Worm (Caenorhabditis elegans) whole organism, mixed stage, embryonic: ENCODE results near the gene F32E10.9.

Experiments used
- ces-1 ChIP-seq: fragments of 150-350 bp; optimal IDR thresholded peaks from 2 replicates; lab custom pipeline; 2014; ENCODE audit warnings: missing biosample characterization, missing genetic modification reagents, missing genetic modification characterization
- elt-3 ChIP-seq: fragments of 150-350 bp; optimal IDR thresholded peaks from 2 replicates; lab custom pipeline; 2014; ENCODE audit warnings: missing biosample characterization, missing genetic modification characterization
- ham-2 ChIP-seq: fragments of 200-800 bp; sonication (Bioruptor generic); optimal IDR thresholded peaks from 2 replicates; lab custom pipeline; 2018; ENCODE audit warnings: mild to moderate bottlenecking, missing genetic modification characterization, missing compliant biosample characterization
- lin-13 ChIP-seq: fragments of 150-350 bp; optimal IDR thresholded peaks from 2 replicates; lab custom pipeline; 2014; ENCODE audit warnings: missing biosample characterization, missing genetic modification characterization
- lsy-2 ChIP-seq: fragments of 150-350 bp; optimal IDR thresholded peaks from 2 replicates; lab custom pipeline; 2014; ENCODE audit warnings: missing biosample characterization, missing genetic modification characterization
- nhr-12 ChIP-seq: fragments of 150-350 bp; optimal IDR thresholded peaks from 2 replicates; lab custom pipeline; 2014; ENCODE audit warnings: missing biosample characterization, missing genetic modification characterization
- nhr-2 ChIP-seq: fragments of 150-350 bp; optimal IDR thresholded peaks from 2 replicates; lab custom pipeline; 2014; ENCODE audit warnings: missing biosample characterization, missing genetic modification characterization
- nhr-237 ChIP-seq: fragments of 150-350 bp; optimal IDR thresholded peaks from 2 replicates; lab custom pipeline; 2014; ENCODE audit warnings: missing biosample characterization, missing genetic modification characterization
- nhr-28 ChIP-seq: fragments of 150-350 bp; optimal IDR thresholded peaks from 2 replicates; lab custom pipeline; 2014; ENCODE audit warnings: missing biosample characterization, missing genetic modification characterization
- pha-4 ChIP-seq: fragments of 150-350 bp; optimal IDR thresholded peaks from 2 replicates; lab custom pipeline; 2018; ENCODE audit warnings: missing biosample characterization, missing genetic modification reagents, missing genetic modification characterization
- snpc-4 ChIP-seq: fragments of 150-350 bp; optimal IDR thresholded peaks from 2 replicates; lab custom pipeline; 2014; ENCODE audit warnings: missing biosample characterization, missing genetic modification characterization
- unc-39 ChIP-seq: fragments of 150-350 bp; optimal IDR thresholded peaks from 2 replicates; lab custom pipeline; 2014; ENCODE audit warnings: missing biosample characterization, missing genetic modification characterization
- unc-62 ChIP-seq: fragments of 150-350 bp; optimal IDR thresholded peaks from 2 replicates; lab custom pipeline; 2014; ENCODE audit warnings: missing biosample characterization, missing genetic modification reagents, missing genetic modification characterization

DNA sequence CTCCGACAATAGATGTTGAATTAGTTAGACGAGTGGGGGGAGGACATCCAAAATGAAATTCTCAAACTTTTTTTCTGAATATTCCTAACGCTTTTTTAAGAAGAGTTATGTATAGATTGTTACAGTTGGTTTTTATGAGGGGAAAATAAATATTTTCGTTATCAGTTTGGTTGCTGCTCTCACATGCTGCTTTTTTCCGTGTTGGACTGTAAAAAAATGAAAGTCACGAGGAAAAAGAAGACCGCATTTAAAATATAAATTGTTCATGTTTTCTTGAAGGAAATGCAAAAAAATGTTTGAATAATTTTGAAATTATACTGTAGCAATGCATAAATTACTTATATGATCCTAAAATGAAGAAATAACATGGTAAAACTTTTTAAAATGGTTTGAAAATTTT lies 42.9 kb downstream of the F32E10.9 start:
- TF ChIP-seq lin-13 (no peak), nhr-237 (no peak), elt-3 (no peak), nhr-12 (tag; lab: Kevin White, UChicago) (no peak), lsy-2 (no peak), nhr-28 (tag; lab: Kevin White, UChicago) (no peak), ces-1 (GFP tag; lab: Kevin White, UChicago) (no peak), pha-4 (tag; lab: Kevin White, UChicago) (no peak), unc-62 (GFP tag; lab: Kevin White, UChicago) (no peak), ham-2 (GFP tag; lab: Kevin White, UChicago) (no peak), snpc-4 (tag; lab: Kevin White, UChicago) (no peak), nhr-2 (tag; lab: Kevin White, UChicago) (no peak), unc-39 (tag; lab: Kevin White, UChicago) (no peak)
